Worm (Caenorhabditis elegans) whole organism, L4 larva: ENCODE results near the gene C49F8.14.

Experiments
- ama-1 ChIP-seq: fragments of 150-350 bp; optimal IDR thresholded peaks from 2 replicates; lab custom pipeline; 2014; ENCODE audit warnings: inconsistent platforms, mixed read lengths
- egl-27 ChIP-seq: sonication (generic microtip); optimal IDR thresholded peaks from 3 replicates; lab custom pipeline; 2017; ENCODE audit warnings: missing biosample characterization, missing genetic modification reagents, missing genetic modification characterization
- hlh-30 ChIP-seq: sonication (generic microtip); optimal IDR thresholded peaks from 2 replicates; lab custom pipeline; 2017; ENCODE audit warnings: antibody characterized with exemption, mild to moderate bottlenecking, missing genetic modification characterization, missing compliant biosample characterization; ENCODE audit not compliant: insufficient read depth
- lin-39 ChIP-seq: fragments of 150-350 bp; optimal IDR thresholded peaks from 2 replicates; lab custom pipeline; 2014; ENCODE audit warnings: missing biosample characterization, missing genetic modification reagents, missing genetic modification characterization
- mep-1 ChIP-seq: fragments of 150-350 bp; sonication (generic microtip); optimal IDR thresholded peaks from 3 replicates; lab custom pipeline; 2014; ENCODE audit warnings: missing biosample characterization, missing genetic modification characterization
- nhr-6 ChIP-seq: fragments of 150-350 bp; optimal IDR thresholded peaks from 2 replicates; lab custom pipeline; 2014; ENCODE audit warnings: missing biosample characterization, missing genetic modification characterization
- pqm-1 ChIP-seq: sonication (generic microtip); optimal IDR thresholded peaks from 2 replicates; lab custom pipeline; 2017; ENCODE audit warnings: missing biosample characterization, missing genetic modification characterization
- skn-1 ChIP-seq: fragments of 150-350 bp; optimal IDR thresholded peaks from 2 replicates; lab custom pipeline; 2014; ENCODE audit warnings: missing biosample characterization, missing genetic modification characterization
- unc-39 ChIP-seq: sonication (generic microtip); optimal IDR thresholded peaks from 2 replicates; lab custom pipeline; 2017; ENCODE audit warnings: missing biosample characterization, missing genetic modification characterization
- ztf-11 ChIP-seq: fragments of 150-350 bp; optimal IDR thresholded peaks from 2 replicates; lab custom pipeline; 2014; ENCODE audit warnings: missing biosample characterization, missing genetic modification characterization

DNA sequence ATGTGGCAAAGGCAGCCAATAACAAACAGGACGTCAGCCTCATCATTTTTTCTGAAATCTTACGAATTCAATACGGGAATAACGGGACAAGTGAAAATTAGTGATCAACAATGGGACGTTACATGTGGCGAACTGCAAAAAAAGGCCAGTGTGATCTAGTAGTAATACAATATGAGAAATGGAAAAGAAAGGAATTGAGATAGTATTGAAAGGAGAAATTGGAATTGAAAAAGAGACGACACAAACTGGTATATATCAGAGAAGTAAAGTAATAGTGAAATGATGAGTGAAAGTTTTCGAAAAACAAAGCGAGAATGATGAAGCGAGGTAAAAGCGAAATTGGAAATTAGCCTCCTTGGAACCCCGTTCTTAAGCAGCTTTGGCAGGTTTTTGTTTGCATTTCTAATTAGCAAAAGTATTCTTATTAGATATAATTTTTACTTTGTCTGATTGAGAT is 10.8 kb upstream of the C49F8.14 start, which contains the start of gene C49F8.3:
- no peak for TF ChIP-seq unc-39 (tag; lab: Kevin White, UChicago)
- no peak for TF ChIP-seq egl-27
- no peak for TF ChIP-seq ztf-11
- TF ChIP-seq lin-39 (tag; lab: Kevin White, UChicago): no peak
- TF ChIP-seq nhr-6 (tag; lab: Kevin White, UChicago): no peak
- TF ChIP-seq mep-1 (tag; lab: Kevin White, UChicago): no peak
- TF ChIP-seq hlh-30 (tag; lab: Kevin White, UChicago): no peak
- TF ChIP-seq pqm-1 (tag; lab: Kevin White, UChicago): no peak
- no peak for TF ChIP-seq skn-1 (tag; lab: Kevin White, UChicago)
- no peak for TF ChIP-seq ama-1 (lab: Kevin White, UChicago)
